Fruit fly (Drosophila melanogaster) Kc167 (cell line): ENCODE results near the gene CG42507.

ENCODE experiments used
- Myc ChIP-seq: fragments of >200 bp; optimal IDR thresholded peaks from 2 replicates; lab custom pipeline; 2017; ENCODE audit warnings: missing external identifiers
- Sin3A ChIP-seq: fragments of >200 bp; optimal IDR thresholded peaks from 2 replicates; lab custom pipeline; 2018; ENCODE audit warnings: missing external identifiers
- h ChIP-seq: fragments of >200 bp; optimal IDR thresholded peaks from 3 replicates; lab custom pipeline; 2018; ENCODE audit warnings: missing external identifiers
- psq ChIP-seq: fragments of >200 bp; optimal IDR thresholded peaks from 2 replicates; lab custom pipeline; 2017; ENCODE audit warnings: missing external identifiers

DNA sequence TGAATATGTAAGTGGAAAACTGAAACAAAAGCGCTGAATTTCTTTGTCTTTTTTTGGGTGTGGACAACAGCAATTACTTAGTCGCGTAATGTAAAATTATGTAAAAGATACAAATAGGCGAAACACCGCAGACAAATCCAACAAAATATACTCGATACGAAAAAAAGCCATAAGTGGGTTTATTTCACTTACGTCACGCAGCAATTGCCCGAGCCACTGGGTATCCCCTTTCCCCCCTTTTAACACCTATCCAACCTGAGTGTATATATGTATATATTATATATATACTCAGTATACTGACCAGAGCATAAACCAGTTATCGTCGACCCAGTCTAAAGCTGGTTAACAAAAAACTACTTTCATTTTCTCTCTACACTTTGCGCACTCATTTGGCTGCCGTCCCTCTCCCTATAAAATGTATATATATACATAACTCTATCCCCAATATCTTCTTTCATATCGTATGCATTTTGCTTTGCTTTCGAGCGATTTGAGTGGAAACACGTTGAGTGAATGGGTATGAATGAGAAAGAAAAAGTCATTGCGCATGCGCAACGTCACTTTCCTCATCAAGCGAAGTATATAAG lies 14.6 kb downstream of the CG42507 start:
- TF ChIP-seq Sin3A (lab: Kevin White, UChicago) (no peak), psq (no peak), h (lab: Kevin White, UChicago) (no peak), Myc (lab: Kevin White, UChicago) (no peak)
